Fruit fly (Drosophila melanogaster) whole organism, prepupa: Measurements from ENCODE around the gene fbl.
A peak's percentile ranks its signal among the peaks of the same experiment; 100 is the strongest.

Experiments used
- CG11294 ChIP-seq: fragments of 200-800 bp; sonication (Bioruptor generic); IDR thresholded peaks from 2 replicates; pipeline ENCODE4 v1.3.6; 2022; ENCODE audit warnings: missing biosample characterization, missing genetic modification characterization
- CG11762 ChIP-seq: fragments of 200-800 bp; sonication (Bioruptor generic); optimal IDR thresholded peaks from 3 replicates; lab custom pipeline; 2016; ENCODE audit warnings: missing biosample characterization, missing genetic modification characterization; ENCODE audit not compliant: insufficient read depth
- CG11902 ChIP-seq: fragments of 200-800 bp; sonication (Bioruptor generic); optimal IDR thresholded peaks from 3 replicates; lab custom pipeline; 2016; ENCODE audit warnings: missing biosample characterization, missing genetic modification characterization
- CG15336 ChIP-seq: fragments of 200-800 bp; sonication (Bioruptor generic); IDR thresholded peaks from 2 replicates; pipeline ENCODE4 v1.3.6; 2022; ENCODE audit warnings: missing biosample characterization, missing genetic modification characterization
- CG16779 ChIP-seq: fragments of 200-800 bp; sonication (Bioruptor generic); optimal IDR thresholded peaks from 3 replicates; lab custom pipeline; 2017; ENCODE audit warnings: missing biosample characterization, mild to moderate bottlenecking, missing genetic modification characterization
- CG3032 ChIP-seq: fragments of 200-800 bp; optimal IDR thresholded peaks from 2 replicates; lab custom pipeline; 2019; ENCODE audit warnings: missing biosample characterization, mild to moderate bottlenecking, missing genetic modification characterization, moderate library complexity
- CG31627 ChIP-seq: fragments of 200-800 bp; sonication (Bioruptor generic); optimal IDR thresholded peaks from 3 replicates; lab custom pipeline; 2016; ENCODE audit warnings: missing biosample characterization, missing genetic modification characterization
- CG32006 ChIP-seq: fragments of 200-800 bp; sonication (Bioruptor generic); optimal IDR thresholded peaks from 3 replicates; lab custom pipeline; 2017; ENCODE audit warnings: missing biosample characterization, mild to moderate bottlenecking, missing genetic modification characterization
- CG34406 ChIP-seq: fragments of 200-800 bp; sonication (Bioruptor generic); optimal IDR thresholded peaks from 3 replicates; lab custom pipeline; 2016; ENCODE audit warnings: missing biosample characterization, missing genetic modification characterization
- CG4318 ChIP-seq: fragments of 200-800 bp; sonication (Bioruptor generic); optimal IDR thresholded peaks from 3 replicates; lab custom pipeline; 2017; ENCODE audit warnings: missing biosample characterization, mild to moderate bottlenecking, missing genetic modification characterization
- CG6163 ChIP-seq: fragments of 200-800 bp; sonication (Bioruptor generic); IDR thresholded peaks from 3 replicates; pipeline ENCODE4 v1.3.6; 2022; ENCODE audit warnings: missing biosample characterization, missing genetic modification characterization
- CG6808 ChIP-seq: fragments of 200-800 bp; sonication (Bioruptor generic); optimal IDR thresholded peaks from 3 replicates; lab custom pipeline; 2017; ENCODE audit warnings: missing biosample characterization, missing genetic modification characterization, mild to moderate bottlenecking, moderate library complexity, missing genetic modification reagents
- CG6854 ChIP-seq: fragments of 200-800 bp; sonication (Bioruptor generic); optimal IDR thresholded peaks from 2 replicates; lab custom pipeline; 2017; ENCODE audit warnings: missing biosample characterization, mild to moderate bottlenecking, missing genetic modification characterization
- CG7368 ChIP-seq: fragments of 200-800 bp; sonication (Bioruptor generic); optimal IDR thresholded peaks from 3 replicates; lab custom pipeline; 2016; ENCODE audit warnings: missing biosample characterization, missing genetic modification characterization
- CG8319 ChIP-seq: fragments of 200-800 bp; sonication (Bioruptor generic); optimal IDR thresholded peaks from 3 replicates; lab custom pipeline; 2016; ENCODE audit warnings: missing biosample characterization, missing genetic modification characterization
- Eip75B ChIP-seq: fragments of 200-800 bp; sonication (Bioruptor generic); optimal IDR thresholded peaks from 3 replicates; lab custom pipeline; 2016; ENCODE audit warnings: missing biosample characterization, missing genetic modification characterization
- Eip78C ChIP-seq: fragments of 200-800 bp; sonication (Bioruptor generic); peaks from one replicate; lab custom pipeline; 2016; ENCODE audit warnings: missing biosample characterization, missing genetic modification characterization
- Eip93F ChIP-seq: fragments of 200-800 bp; sonication (Bioruptor generic); optimal IDR thresholded peaks from 2 replicates; lab custom pipeline; 2016; ENCODE audit warnings: missing biosample characterization, mild to moderate bottlenecking, missing genetic modification characterization
- Lpt ChIP-seq: fragments of 200-800 bp; sonication (Bioruptor generic); optimal IDR thresholded peaks from 3 replicates; lab custom pipeline; 2016; ENCODE audit warnings: missing biosample characterization, missing genetic modification characterization
- Met ChIP-seq: fragments of 200-800 bp; sonication (Bioruptor generic); optimal IDR thresholded peaks from 3 replicates; lab custom pipeline; 2016; ENCODE audit warnings: missing biosample characterization, missing genetic modification characterization
- OdsH ChIP-seq: fragments of 200-800 bp; sonication (Bioruptor generic); optimal IDR thresholded peaks from 3 replicates; lab custom pipeline; 2016; ENCODE audit warnings: missing biosample characterization, missing genetic modification characterization
- Smox ChIP-seq: fragments of 200-800 bp; sonication (Bioruptor generic); optimal IDR thresholded peaks from 3 replicates; lab custom pipeline; 2016; ENCODE audit warnings: missing biosample characterization, missing genetic modification characterization
- Sox102F ChIP-seq: fragments of 200-800 bp; sonication (Bioruptor generic); optimal IDR thresholded peaks from 2 replicates; lab custom pipeline; 2016; ENCODE audit warnings: missing biosample characterization, mild to moderate bottlenecking, missing genetic modification characterization
- Sox14 ChIP-seq: fragments of 200-800 bp; sonication (Bioruptor generic); optimal IDR thresholded peaks from 3 replicates; lab custom pipeline; 2016; ENCODE audit warnings: missing biosample characterization, missing genetic modification characterization
- Sox15 ChIP-seq: fragments of 200-800 bp; sonication (Bioruptor generic); optimal IDR thresholded peaks from 3 replicates; lab custom pipeline; 2016; ENCODE audit warnings: missing biosample characterization, missing genetic modification characterization
- dac ChIP-seq: fragments of 200-800 bp; sonication (Bioruptor generic); optimal IDR thresholded peaks from 2 replicates; lab custom pipeline; 2017; ENCODE audit warnings: missing biosample characterization, mild to moderate bottlenecking, missing genetic modification characterization
- eg ChIP-seq: fragments of 200-800 bp; sonication (Bioruptor generic); IDR thresholded peaks from 3 replicates; pipeline ENCODE4 v1.3.6; 2022; ENCODE audit warnings: missing biosample characterization, missing genetic modification characterization
- fd59A ChIP-seq: fragments of 200-800 bp; sonication (Bioruptor generic); optimal IDR thresholded peaks from 2 replicates; lab custom pipeline; 2017; ENCODE audit warnings: missing biosample characterization, mild to moderate bottlenecking, missing genetic modification characterization, missing genetic modification reagents
- fd85E ChIP-seq: fragments of 200-800 bp; sonication (Bioruptor generic); optimal IDR thresholded peaks from 3 replicates; lab custom pipeline; 2016; ENCODE audit warnings: missing biosample characterization, missing genetic modification characterization
- fkh ChIP-seq: fragments of 200-800 bp; sonication (Bioruptor generic); optimal IDR thresholded peaks from 3 replicates; lab custom pipeline; 2017; ENCODE audit warnings: missing biosample characterization, mild to moderate bottlenecking, missing genetic modification characterization, moderate library complexity
- lz ChIP-seq: fragments of 200-800 bp; sonication (Bioruptor generic); optimal IDR thresholded peaks from 3 replicates; lab custom pipeline; 2016; ENCODE audit warnings: missing biosample characterization, missing genetic modification characterization
- net ChIP-seq: fragments of 200-800 bp; sonication (Bioruptor generic); optimal IDR thresholded peaks from 3 replicates; lab custom pipeline; 2016; ENCODE audit warnings: missing biosample characterization, missing genetic modification characterization
- salr ChIP-seq, 2 experiments: fragments of 200-800 bp; sonication (Bioruptor generic); optimal IDR thresholded peaks; 3 replicates each; lab custom pipeline; 2016 to 2018; ENCODE audit warnings: missing biosample characterization in 2 of 2, missing genetic modification characterization in 2 of 2, mild to moderate bottlenecking in 1 of 2
- spab ChIP-seq: fragments of 200-800 bp; sonication (Bioruptor generic); optimal IDR thresholded peaks from 2 replicates; lab custom pipeline; 2017; ENCODE audit warnings: missing biosample characterization, mild to moderate bottlenecking, missing genetic modification characterization, missing genetic modification reagents
- ss ChIP-seq, 2 experiments: fragments of 200-800 bp; sonication (Bioruptor generic); optimal IDR thresholded peaks; 2 replicates in 1 of 2; 3 replicates in 1 of 2; lab custom pipeline; 2017 to 2018; ENCODE audit warnings: mild to moderate bottlenecking in 2 of 2, missing biosample characterization in 2 of 2, missing genetic modification characterization in 2 of 2, moderate library complexity in 1 of 2
- svp ChIP-seq: fragments of 200-800 bp; sonication (Bioruptor generic); peaks from one replicate; lab custom pipeline; 2016; ENCODE audit warnings: missing biosample characterization, missing genetic modification characterization
- topi ChIP-seq: fragments of 200-800 bp; sonication (Bioruptor generic); optimal IDR thresholded peaks from 3 replicates; lab custom pipeline; 2016; ENCODE audit warnings: missing biosample characterization, missing genetic modification characterization
- vri ChIP-seq: fragments of 200-800 bp; sonication (Bioruptor generic); optimal IDR thresholded peaks from 3 replicates; lab custom pipeline; 2016; ENCODE audit warnings: missing biosample characterization, mild to moderate bottlenecking, missing genetic modification characterization

Gene fbl

dm6 chr3L:20375878-20376563 lies 8.2 kb upstream of the fbl start, which contains the start of the genes Ide and RhoBTB (continued):
- TF ChIP-seq CG15336 (GFP tag; lab: Robert Waterston, UW) (no peak), CG8319 (GFP tag; lab: Kevin White, UChicago) (peak; percentile 78), spab (GFP tag; lab: Kevin White, UChicago) (peak; percentile 32), net (GFP tag; lab: Kevin White, UChicago) (peak; percentile 41), Sox14 (GFP tag; lab: Kevin White, UChicago) (no peak), CG34406 (peak; percentile 69), salr (GFP tag; optimal IDR thresholded peaks at IDR 0.05; lab: Kevin White, UChicago) (peak in 1 of 2 experiments; percentile 34), fd59A (GFP tag; lab: Kevin White, UChicago) (peak; percentile 59), CG11294 (GFP tag; lab: Robert Waterston, UW) (peak; percentile 52; the same call in 1 of the 2 replicates)
- TF ChIP-seq, all 60 proteins: peak for 44

dm6 chr3L:20376564-20376920 lies 7.7 kb upstream of the fbl start:
- TF ChIP-seq CG32006 (GFP tag; lab: Kevin White, UChicago) (no peak), lz (GFP tag; lab: Kevin White, UChicago) (no peak), Eip78C (GFP tag; lab: Kevin White, UChicago) (peak; percentile 72), CG16779 (tag; lab: Kevin White, UChicago) (no peak), svp (GFP tag; lab: Kevin White, UChicago) (peak; percentile 86), salr (GFP tag; optimal IDR thresholded peaks at IDR 0.05; lab: Kevin White, UChicago) (no peak)

- no peak for TF ChIP-seq Sox14 (GFP tag; lab: Kevin White, UChicago)
- no peak for TF ChIP-seq Lpt (GFP tag; lab: Kevin White, UChicago)
- no peak for TF ChIP-seq CG4318 (GFP tag; lab: Kevin White, UChicago)
- TF ChIP-seq net (GFP tag; lab: Kevin White, UChicago): no peak
- TF ChIP-seq Sox102F (GFP tag; lab: Kevin White, UChicago): no peak
- no peak for TF ChIP-seq Met (GFP tag; lab: Kevin White, UChicago)
- TF ChIP-seq fd85E (GFP tag; lab: Kevin White, UChicago): no peak
- TF ChIP-seq CG31627 (GFP tag; lab: Kevin White, UChicago): no peak
- TF ChIP-seq fkh: no peak
- TF ChIP-seq CG11762 (GFP tag; lab: Kevin White, UChicago): no peak
- no peak for TF ChIP-seq topi (GFP tag; lab: Kevin White, UChicago)
- no peak for TF ChIP-seq CG32006 (GFP tag; lab: Kevin White, UChicago)
- no peak for TF ChIP-seq CG11902 (GFP tag; lab: Kevin White, UChicago)
- no peak for TF ChIP-seq CG6854 (GFP tag; lab: Kevin White, UChicago)
- no peak for TF ChIP-seq OdsH
- TF ChIP-seq Eip78C (GFP tag; lab: Kevin White, UChicago): no peak
- TF ChIP-seq eg (GFP tag; lab: Robert Waterston, UW): no peak
- no peak for TF ChIP-seq Sox15
- TF ChIP-seq CG3032 (tag; lab: Kevin White, UChicago): no peak
Observed at dm6 chr3L:20379496-20379895, 4.7 kb upstream of the fbl start.

- TF ChIP-seq CG7368 (GFP tag; lab: Kevin White, UChicago): no peak
- TF ChIP-seq Eip78C (GFP tag; lab: Kevin White, UChicago): peak; percentile 52
Observed at dm6 chr3L:20385006-20385405, 777 bp downstream of the fbl start.

- no peak for TF ChIP-seq svp (GFP tag; lab: Kevin White, UChicago)
- no peak for TF ChIP-seq CG6163 (GFP tag; lab: Robert Waterston, UW)
- no peak for TF ChIP-seq CG4318 (GFP tag; lab: Kevin White, UChicago)
- TF ChIP-seq fkh: peak; percentile 46
- no peak for TF ChIP-seq CG32006 (GFP tag; lab: Kevin White, UChicago)
- TF ChIP-seq vri (GFP tag; lab: Kevin White, UChicago): peak; percentile 69
- no peak for TF ChIP-seq ss (GFP tag; optimal IDR thresholded peaks at IDR 0.05; lab: Kevin White, UChicago)
- TF ChIP-seq CG6808 (GFP tag; lab: Kevin White, UChicago): peak; percentile 17
- no peak for TF ChIP-seq CG11902 (GFP tag; lab: Kevin White, UChicago)
- TF ChIP-seq Eip93F (GFP tag; lab: Kevin White, UChicago): no peak
- TF ChIP-seq Smox (GFP tag; lab: Kevin White, UChicago): no peak
- TF ChIP-seq CG6854 (GFP tag; lab: Kevin White, UChicago): no peak
- peak; percentile 17 for TF ChIP-seq Eip78C (GFP tag; lab: Kevin White, UChicago)
- no peak for TF ChIP-seq Eip75B (GFP tag; lab: Kevin White, UChicago)
- no peak for TF ChIP-seq dac (GFP tag; lab: Kevin White, UChicago)
Observed at dm6 chr3L:20385408-20385807, 1.2 kb downstream of the fbl start.
